Fruit fly (Drosophila melanogaster) whole organism, adult: ENCODE measurements around the gene cin.

ENCODE experiments used
- CG11617 ChIP-seq: fragments of 200-800 bp; sonication (Bioruptor generic); optimal IDR thresholded peaks from 2 replicates; lab custom pipeline; 2017; ENCODE audit warnings: mild to moderate bottlenecking, missing biosample characterization, missing genetic modification reagents, missing genetic modification characterization
- CG12768 ChIP-seq: fragments of 200-800 bp; sonication (Bioruptor generic); optimal IDR thresholded peaks from 2 replicates; lab custom pipeline; 2017; ENCODE audit warnings: missing biosample characterization, missing genetic modification characterization, mild to moderate bottlenecking, moderate library complexity, missing genetic modification reagents
- CG14711 ChIP-seq: fragments of 200-800 bp; sonication (Bioruptor generic); optimal IDR thresholded peaks from 2 replicates; lab custom pipeline; 2018; ENCODE audit warnings: missing biosample characterization, mild to moderate bottlenecking, missing genetic modification characterization, moderate library complexity
- CG1620 ChIP-seq: fragments of 200-800 bp; sonication (Bioruptor generic); optimal IDR thresholded peaks from 2 replicates; lab custom pipeline; 2016; ENCODE audit warnings: missing biosample characterization, missing genetic modification characterization
- CG33017 ChIP-seq: fragments of 200-800 bp; sonication (Bioruptor generic); optimal IDR thresholded peaks from 2 replicates; lab custom pipeline; 2018; ENCODE audit warnings: missing biosample characterization, mild to moderate bottlenecking, missing genetic modification characterization, moderate library complexity
- CG5204 ChIP-seq: fragments of 200-800 bp; sonication (Bioruptor generic); optimal IDR thresholded peaks from 2 replicates; lab custom pipeline; 2016; ENCODE audit warnings: missing biosample characterization, missing genetic modification characterization
- CG7045 ChIP-seq: fragments of 200-800 bp; sonication (Bioruptor generic); optimal IDR thresholded peaks from 2 replicates; lab custom pipeline; 2017; ENCODE audit warnings: missing biosample characterization, mild to moderate bottlenecking, missing genetic modification characterization
- CG7101 ChIP-seq: fragments of 200-800 bp; sonication (Bioruptor generic); optimal IDR thresholded peaks from 2 replicates; lab custom pipeline; 2018; ENCODE audit warnings: missing biosample characterization, mild to moderate bottlenecking, missing genetic modification characterization, moderate library complexity
- Clk ChIP-seq: fragments of 200-800 bp; sonication (Bioruptor generic); optimal IDR thresholded peaks from 2 replicates; lab custom pipeline; 2017; ENCODE audit warnings: missing biosample characterization, missing genetic modification characterization
- Crg-1 ChIP-seq: fragments of 200-800 bp; sonication (Bioruptor generic); optimal IDR thresholded peaks from 2 replicates; lab custom pipeline; 2016; ENCODE audit warnings: missing biosample characterization, missing genetic modification characterization
- Hr96 ChIP-seq: fragments of 200-800 bp; sonication (Bioruptor generic); optimal IDR thresholded peaks from 2 replicates; lab custom pipeline; 2016; ENCODE audit warnings: missing biosample characterization, missing genetic modification characterization
- Mnt ChIP-seq: fragments of 200-800 bp; sonication (Bioruptor generic); optimal IDR thresholded peaks from 2 replicates; lab custom pipeline; 2016; ENCODE audit warnings: missing biosample characterization, mild to moderate bottlenecking, missing genetic modification characterization
- bab1 ChIP-seq: fragments of 200-800 bp; sonication (Bioruptor generic); optimal IDR thresholded peaks from 3 replicates; lab custom pipeline; 2019; ENCODE audit warnings: missing biosample characterization, mild to moderate bottlenecking, missing genetic modification characterization, moderate library complexity
- cic ChIP-seq: fragments of 200-800 bp; sonication (Bioruptor generic); optimal IDR thresholded peaks from 2 replicates; lab custom pipeline; 2017; ENCODE audit warnings: missing biosample characterization, mild to moderate bottlenecking, missing genetic modification characterization, moderate library complexity
- cnc ChIP-seq, 2 experiments: fragments of >200 bp; optimal IDR thresholded peaks; 2 replicates each; lab custom pipeline; 2017
- kay ChIP-seq: fragments of 200-800 bp; sonication (Bioruptor generic); peaks from one replicate; lab custom pipeline; 2016; ENCODE audit warnings: missing biosample characterization, missing genetic modification characterization, borderline replicate concordance
- ovo ChIP-seq: fragments of 200-800 bp; sonication (Bioruptor generic); optimal IDR thresholded peaks from 2 replicates; lab custom pipeline; 2016; ENCODE audit warnings: missing biosample characterization, missing genetic modification characterization
- pad ChIP-seq: fragments of 200-800 bp; sonication (Bioruptor generic); optimal IDR thresholded peaks from 3 replicates; lab custom pipeline; 2017; ENCODE audit warnings: missing biosample characterization, missing genetic modification characterization, mild to moderate bottlenecking, moderate library complexity, missing genetic modification reagents
- tj ChIP-seq: fragments of 200-800 bp; sonication (Bioruptor generic); optimal IDR thresholded peaks from 3 replicates; lab custom pipeline; 2017; ENCODE audit warnings: missing biosample characterization, mild to moderate bottlenecking, missing genetic modification characterization, moderate library complexity
- toe ChIP-seq: fragments of 200-800 bp; sonication (Bioruptor generic); optimal IDR thresholded peaks from 2 replicates; lab custom pipeline; 2016; ENCODE audit warnings: missing biosample characterization, missing genetic modification characterization

Gene cin

DNA sequence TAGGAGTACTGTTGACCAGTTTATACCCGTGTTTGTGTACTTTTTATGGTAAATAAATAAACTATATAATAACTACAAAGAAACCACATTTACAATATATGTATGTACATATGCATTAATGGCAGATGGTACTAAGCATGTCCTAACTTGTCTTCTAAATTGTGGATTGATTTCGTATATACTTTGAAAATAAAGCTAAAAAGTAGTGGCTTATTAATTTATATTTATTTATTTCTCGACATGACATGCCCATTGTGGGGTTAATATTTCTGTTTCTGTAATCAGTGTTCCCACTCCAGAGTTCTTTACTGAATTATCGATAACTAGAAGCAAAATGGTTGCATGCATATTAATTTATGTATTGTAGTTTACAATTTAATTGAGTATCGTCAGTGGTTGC, at the start of gene cin:
cin (plus strand) TSS at position 306 of the 400 bp plus-strand sequence.
- TF ChIP-seq kay (no peak), CG7101 (tag; lab: Kevin White, UChicago) (peak; percentile 72), Crg-1 (GFP tag; lab: Kevin White, UChicago) (peak; percentile 26), pad (GFP tag; lab: Kevin White, UChicago) (peak; percentile 23), Mnt (GFP tag; lab: Kevin White, UChicago) (peak; percentile 25), CG1620 (GFP tag; lab: Kevin White, UChicago) (peak; percentile 48), toe (GFP tag; lab: Kevin White, UChicago) (no peak), tj (GFP tag; lab: Kevin White, UChicago) (peak; percentile 5), bab1 (GFP tag; lab: Kevin White, UChicago) (peak; percentile 77), Clk (GFP tag; lab: Kevin White, UChicago) (no peak), CG12768 (GFP tag; lab: Kevin White, UChicago) (peak; percentile 12), CG14711 (tag; lab: Kevin White, UChicago) (peak; percentile 69), cic (GFP tag; lab: Kevin White, UChicago) (no peak), CG33017 (tag; lab: Kevin White, UChicago) (peak; percentile 41), CG11617 (GFP tag; lab: Kevin White, UChicago) (peak; percentile 57)

DNA sequence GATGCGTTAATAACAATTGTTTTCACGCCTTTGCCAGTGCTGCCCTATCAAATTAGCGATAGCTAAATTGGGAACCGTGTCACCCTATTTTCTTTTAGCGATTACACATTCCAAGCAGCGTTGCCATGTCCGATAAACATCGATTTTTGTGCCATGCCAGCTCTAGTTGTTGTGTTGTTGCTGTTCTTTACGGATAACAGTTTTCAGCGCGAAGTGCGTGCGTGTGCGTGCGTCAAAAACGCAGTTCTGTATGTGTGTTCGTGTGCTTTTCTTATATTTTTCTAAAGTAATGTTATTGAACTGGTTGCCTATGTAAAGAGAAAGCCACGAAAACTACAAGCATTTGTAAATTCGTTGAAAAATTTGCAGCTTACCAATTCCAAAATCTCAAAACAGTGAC, 9.7 kb upstream of the cin start, which contains the start of the genes CG3038 and G9a:
CG3038 (minus strand) TSS at position 55 of the 400 bp plus-strand sequence.
G9a (plus strand) TSS at position 177 of the 400 bp plus-strand sequence.
- TF ChIP-seq CG12768 (GFP tag; lab: Kevin White, UChicago) (no peak), CG7101 (tag; lab: Kevin White, UChicago) (peak; percentile 16), CG7045 (GFP tag; lab: Kevin White, UChicago) (no peak), CG33017 (tag; lab: Kevin White, UChicago) (no peak), CG1620 (GFP tag; lab: Kevin White, UChicago) (peak; percentile 64), tj (GFP tag; lab: Kevin White, UChicago) (no peak), Crg-1 (GFP tag; lab: Kevin White, UChicago) (no peak), bab1 (GFP tag; lab: Kevin White, UChicago) (peak; percentile 92), Hr96 (GFP tag; lab: Kevin White, UChicago) (no peak), ovo (GFP tag; lab: Kevin White, UChicago) (peak; percentile 88), kay (no peak), pad (GFP tag; lab: Kevin White, UChicago) (peak; percentile 24), CG5204 (GFP tag; lab: Kevin White, UChicago) (no peak), CG14711 (tag; lab: Kevin White, UChicago) (peak; percentile 14), toe (GFP tag; lab: Kevin White, UChicago) (peak; percentile 4), Mnt (GFP tag; lab: Kevin White, UChicago) (peak; percentile 55), Clk (GFP tag; lab: Kevin White, UChicago) (no peak), cic (GFP tag; lab: Kevin White, UChicago) (no peak)

DNA sequence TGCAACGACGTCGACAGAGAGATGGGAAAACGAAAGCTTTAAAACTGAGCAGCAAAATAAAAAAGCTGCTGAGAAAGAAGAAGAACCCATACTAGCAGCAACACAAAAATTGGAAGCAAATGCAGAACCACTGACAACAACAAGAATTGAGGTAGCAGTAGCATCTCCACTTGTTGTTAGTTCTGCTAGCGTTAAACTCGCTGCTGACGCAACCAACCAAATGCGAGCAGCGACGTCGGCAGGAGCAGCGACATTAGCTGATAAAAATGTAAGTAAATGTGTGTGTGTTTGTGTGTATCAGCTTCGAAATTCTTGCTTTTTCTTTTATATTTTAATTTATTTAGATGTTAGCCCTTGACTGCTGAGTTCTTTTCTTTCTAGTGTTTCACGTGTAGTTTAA, 8.1 kb upstream of the cin start:
- no peak for TF ChIP-seq cnc (optimal IDR thresholded peaks at IDR 0.05; lab: Kevin White, UChicago)
- no peak for TF ChIP-seq CG5204 (GFP tag; lab: Kevin White, UChicago)
- TF ChIP-seq ovo (GFP tag; lab: Kevin White, UChicago), result no peak
- TF ChIP-seq tj (GFP tag; lab: Kevin White, UChicago), result no peak
- TF ChIP-seq pad (GFP tag; lab: Kevin White, UChicago), result no peak
- no peak for TF ChIP-seq Crg-1 (GFP tag; lab: Kevin White, UChicago)
- TF ChIP-seq CG12768 (GFP tag; lab: Kevin White, UChicago), result no peak
- TF ChIP-seq CG33017 (tag; lab: Kevin White, UChicago), result no peak
- no peak for TF ChIP-seq CG7045 (GFP tag; lab: Kevin White, UChicago)
- TF ChIP-seq bab1 (GFP tag; lab: Kevin White, UChicago), result no peak
- TF ChIP-seq CG14711 (tag; lab: Kevin White, UChicago), result no peak
- no peak for TF ChIP-seq Clk (GFP tag; lab: Kevin White, UChicago)
- TF ChIP-seq Mnt (GFP tag; lab: Kevin White, UChicago), result no peak
- no peak for TF ChIP-seq CG7101 (tag; lab: Kevin White, UChicago)
- TF ChIP-seq Hr96 (GFP tag; lab: Kevin White, UChicago), result no peak

DNA sequence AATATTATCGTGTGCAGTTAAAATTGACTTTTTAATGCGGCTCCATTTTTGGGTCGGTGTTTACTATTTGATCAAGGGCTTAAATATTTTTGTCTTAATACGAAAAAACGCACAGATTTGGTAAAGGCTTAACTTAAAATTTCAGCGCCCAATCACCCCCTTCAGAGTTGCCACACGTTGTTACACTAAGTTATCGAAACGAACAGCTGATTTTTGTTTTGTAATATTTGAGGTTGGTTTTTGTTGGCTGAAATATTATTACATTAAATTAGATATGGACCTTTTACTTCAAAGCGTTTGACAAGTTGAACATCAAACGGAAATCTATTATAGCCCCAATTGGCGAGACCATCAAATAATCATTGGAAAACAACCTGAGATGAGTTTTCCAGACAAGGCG, 784 bp upstream of the cin start, which contains the start of gene CG42376:
CG42376 (plus strand) TSS at position 187 of the 400 bp plus-strand sequence.
- TF ChIP-seq toe (GFP tag; lab: Kevin White, UChicago) (no peak), CG1620 (GFP tag; lab: Kevin White, UChicago) (no peak), CG11617 (GFP tag; lab: Kevin White, UChicago) (no peak), CG14711 (tag; lab: Kevin White, UChicago) (peak; percentile 91), Hr96 (GFP tag; lab: Kevin White, UChicago) (no peak), Mnt (GFP tag; lab: Kevin White, UChicago) (no peak), CG7045 (GFP tag; lab: Kevin White, UChicago) (no peak), tj (GFP tag; lab: Kevin White, UChicago) (no peak), CG12768 (GFP tag; lab: Kevin White, UChicago) (no peak), CG33017 (tag; lab: Kevin White, UChicago) (no peak), Crg-1 (GFP tag; lab: Kevin White, UChicago) (no peak), Clk (GFP tag; lab: Kevin White, UChicago) (no peak), cnc (optimal IDR thresholded peaks at IDR 0.05; lab: Kevin White, UChicago) (no peak), ovo (GFP tag; lab: Kevin White, UChicago) (no peak), CG5204 (GFP tag; lab: Kevin White, UChicago) (no peak), kay (peak; percentile 72), cic (GFP tag; lab: Kevin White, UChicago) (no peak), bab1 (GFP tag; lab: Kevin White, UChicago) (peak; percentile 45), CG7101 (tag; lab: Kevin White, UChicago) (no peak), pad (GFP tag; lab: Kevin White, UChicago) (no peak)

DNA sequence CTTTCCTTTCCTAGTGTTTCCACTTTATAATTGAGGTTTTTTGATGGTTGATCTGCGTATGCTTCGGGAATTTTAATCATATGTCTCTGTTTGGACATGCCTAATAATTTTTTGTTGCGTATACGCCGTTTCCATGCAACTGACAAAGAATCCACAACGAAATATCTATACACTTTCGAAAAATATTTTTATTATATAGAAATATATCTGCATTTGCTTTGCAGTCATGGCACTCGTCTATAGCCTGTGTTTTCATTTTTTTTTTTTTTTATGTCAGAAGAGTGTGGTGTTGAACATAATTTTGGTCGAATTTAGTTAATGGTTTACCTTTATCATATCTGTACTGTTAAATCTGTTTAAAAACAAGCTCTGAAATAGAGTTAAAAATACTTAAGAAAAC, 7.4 kb downstream of the cin start:
- TF ChIP-seq toe (GFP tag; lab: Kevin White, UChicago) (no peak), ovo (GFP tag; lab: Kevin White, UChicago) (no peak), CG12768 (GFP tag; lab: Kevin White, UChicago) (no peak), bab1 (GFP tag; lab: Kevin White, UChicago) (no peak), Mnt (GFP tag; lab: Kevin White, UChicago) (no peak), cnc (optimal IDR thresholded peaks at IDR 0.05; lab: Kevin White, UChicago) (no peak), CG11617 (GFP tag; lab: Kevin White, UChicago) (no peak), Clk (GFP tag; lab: Kevin White, UChicago) (no peak), pad (GFP tag; lab: Kevin White, UChicago) (no peak), kay (no peak), CG14711 (tag; lab: Kevin White, UChicago) (no peak), CG1620 (GFP tag; lab: Kevin White, UChicago) (no peak), CG7045 (GFP tag; lab: Kevin White, UChicago) (no peak), cic (GFP tag; lab: Kevin White, UChicago) (no peak), tj (GFP tag; lab: Kevin White, UChicago) (no peak), Crg-1 (GFP tag; lab: Kevin White, UChicago) (no peak)
